Worm (Caenorhabditis elegans) whole organism, L3 larva: ENCODE measurements around the gene srh-231.

Experiments used
- elt-1 ChIP-seq: fragments of 150-350 bp; optimal IDR thresholded peaks from 2 replicates; lab custom pipeline; 2014; ENCODE audit warnings: missing biosample characterization, missing genetic modification characterization
- elt-3 ChIP-seq, 3 experiments: fragments of 150-350 bp in 1 of 3; sonication (generic microtip) in 2 of 3; optimal IDR thresholded peaks; 2 replicates in 2 of 3; 4 replicates in 1 of 3; lab custom pipeline; 2014 to 2017; ENCODE audit warnings: missing biosample characterization in 3 of 3, missing genetic modification characterization in 3 of 3
- fkh-10 ChIP-seq: sonication (generic microtip); optimal IDR thresholded peaks from 2 replicates; lab custom pipeline; 2017; ENCODE audit warnings: missing biosample characterization, missing genetic modification reagents, missing genetic modification characterization
- lsy-12 ChIP-seq: sonication (generic microtip); optimal IDR thresholded peaks from 2 replicates; lab custom pipeline; 2016; ENCODE audit warnings: mild to moderate bottlenecking, missing genetic modification characterization, missing compliant biosample characterization
- nfya-1 ChIP-seq: sonication (generic microtip); optimal IDR thresholded peaks from 2 replicates; lab custom pipeline; 2017; ENCODE audit warnings: missing genetic modification characterization, mild to moderate bottlenecking, missing compliant biosample characterization, antibody characterized with exemption, moderate library complexity; ENCODE audit not compliant: insufficient read depth
- nhr-237 ChIP-seq: fragments of 150-350 bp; optimal IDR thresholded peaks from 2 replicates; lab custom pipeline; 2014; ENCODE audit warnings: missing biosample characterization, missing genetic modification characterization
- skn-1 ChIP-seq: fragments of 150-350 bp; optimal IDR thresholded peaks from 2 replicates; lab custom pipeline; 2014; ENCODE audit warnings: missing biosample characterization, missing genetic modification characterization

ce11 chrV:7355464-7355863 is 3.4 kb upstream of the srh-231 start, which contains the start of gene tag-293:
- TF ChIP-seq skn-1 (tag; lab: Kevin White, UChicago) (no peak), lsy-12 (no peak), nhr-237 (tag; lab: Kevin White, UChicago) (no peak), elt-1 (tag; lab: Kevin White, UChicago) (no peak), elt-3 (tag; optimal IDR thresholded peaks at IDR 0.05; lab: Kevin White, UChicago) (no peak), nfya-1 (tag; lab: Kevin White, UChicago) (no peak), fkh-10 (no peak)
